Fruit fly (Drosophila melanogaster) whole organism, embryonic: Measurements from ENCODE around the gene Acph-1.

Source experiments
- CG10267 ChIP-seq: fragments of 200-800 bp; sonication (Bioruptor generic); optimal IDR thresholded peaks from 2 replicates; lab custom pipeline; 2018; ENCODE audit warnings: missing biosample characterization, mild to moderate bottlenecking, missing genetic modification characterization, moderate library complexity
- CG1603 ChIP-seq: fragments of 200-800 bp; sonication (Bioruptor generic); optimal IDR thresholded peaks from 2 replicates; lab custom pipeline; 2019; ENCODE audit warnings: missing biosample characterization, mild to moderate bottlenecking, missing genetic modification characterization, moderate library complexity
- CG16813 ChIP-seq: fragments of 200-800 bp; sonication (Bioruptor generic); IDR thresholded peaks from 3 replicates; pipeline ENCODE4 v1.3.6; 2022; ENCODE audit warnings: missing biosample characterization, missing genetic modification characterization; ENCODE audit not compliant: partially characterized antibody
- CG17568 ChIP-seq: fragments of 200-800 bp; sonication (Bioruptor generic); optimal IDR thresholded peaks from 2 replicates; lab custom pipeline; 2018; ENCODE audit warnings: missing biosample characterization, mild to moderate bottlenecking, missing genetic modification characterization, moderate library complexity
- CG2116 ChIP-seq: fragments of 200-800 bp; sonication (Bioruptor generic); optimal IDR thresholded peaks from 3 replicates; lab custom pipeline; 2018; ENCODE audit warnings: missing biosample characterization, mild to moderate bottlenecking, missing genetic modification characterization
- CG2120 ChIP-seq: fragments of 200-800 bp; sonication (Bioruptor generic); optimal IDR thresholded peaks from 3 replicates; lab custom pipeline; 2016; ENCODE audit warnings: missing biosample characterization, missing genetic modification characterization
- CG2129 ChIP-seq: fragments of 200-800 bp; sonication (Bioruptor generic); IDR thresholded peaks from 2 replicates; pipeline ENCODE4 v1.3.6; 2022; ENCODE audit warnings: missing biosample characterization, missing genetic modification characterization; ENCODE audit not compliant: partially characterized antibody
- CG32532 ChIP-seq: fragments of 200-800 bp; sonication (Bioruptor generic); IDR thresholded peaks from 2 replicates; pipeline ENCODE4 v1.3.6; 2022; ENCODE audit warnings: missing biosample characterization, missing genetic modification characterization
- CG32772 ChIP-seq: fragments of 200-800 bp; sonication (Bioruptor generic); IDR thresholded peaks from 2 replicates; pipeline ENCODE4 v1.3.6; 2022; ENCODE audit warnings: missing biosample characterization, missing genetic modification characterization
- CG3281 ChIP-seq: fragments of 200-800 bp; sonication (Bioruptor generic); optimal IDR thresholded peaks from 3 replicates; lab custom pipeline; 2017; ENCODE audit warnings: missing biosample characterization, mild to moderate bottlenecking, missing genetic modification characterization
- CG4617 ChIP-seq: fragments of 200-800 bp; sonication (Bioruptor generic); optimal IDR thresholded peaks from 3 replicates; lab custom pipeline; 2016; ENCODE audit warnings: missing biosample characterization, missing genetic modification characterization, borderline replicate concordance
- CG6791 ChIP-seq: fragments of 200-800 bp; sonication (Bioruptor generic); IDR thresholded peaks from 3 replicates; pipeline ENCODE4 v1.3.6; 2022; ENCODE audit warnings: missing biosample characterization, missing genetic modification characterization; ENCODE audit not compliant: partially characterized antibody
- CG7963 ChIP-seq: fragments of 200-800 bp; sonication (Bioruptor generic); IDR thresholded peaks from 3 replicates; pipeline ENCODE4 v1.3.6; 2022; ENCODE audit warnings: missing biosample characterization, missing genetic modification characterization; ENCODE audit not compliant: partially characterized antibody
- CG9817 ChIP-seq: fragments of 200-800 bp; sonication (Bioruptor generic); optimal IDR thresholded peaks from 2 replicates; lab custom pipeline; 2018; ENCODE audit warnings: missing biosample characterization, mild to moderate bottlenecking, missing genetic modification characterization, moderate library complexity
- CHES-1-like ChIP-seq: fragments of 200-800 bp; sonication (Bioruptor generic); optimal IDR thresholded peaks from 2 replicates; lab custom pipeline; 2016; ENCODE audit warnings: missing biosample characterization, missing genetic modification characterization
- Chrac-16 ChIP-seq: fragments of 200-800 bp; sonication (Bioruptor generic); optimal IDR thresholded peaks from 3 replicates; lab custom pipeline; 2016; ENCODE audit warnings: missing biosample characterization, missing genetic modification characterization
- D ChIP-seq, 2 experiments: fragments of 200-800 bp in 1 of 2; fragments of >200 bp in 1 of 2; sonication (Bioruptor generic) in 1 of 2; optimal IDR thresholded peaks; 2 replicates in 1 of 2; 3 replicates in 1 of 2; lab custom pipeline; 2017; ENCODE audit warnings: mild to moderate bottlenecking in 1 of 2, missing biosample characterization in 1 of 2, missing genetic modification characterization in 1 of 2, missing genetic modification reagents in 1 of 2
- Dll ChIP-seq: fragments of 200-800 bp; sonication (Bioruptor generic); IDR thresholded peaks from 4 replicates; pipeline ENCODE4 v1.3.6; 2022; ENCODE audit warnings: missing biosample characterization, missing genetic modification characterization; ENCODE audit not compliant: partially characterized antibody
- Dp ChIP-seq: fragments of 200-800 bp; sonication (Bioruptor generic); optimal IDR thresholded peaks from 2 replicates; lab custom pipeline; 2018; ENCODE audit warnings: missing biosample characterization, mild to moderate bottlenecking, missing genetic modification characterization, moderate library complexity
- Elba2 ChIP-seq: fragments of 200-800 bp; sonication (Bioruptor generic); optimal IDR thresholded peaks from 3 replicates; lab custom pipeline; 2016; ENCODE audit warnings: missing biosample characterization, missing genetic modification characterization
- Ets97D ChIP-seq: fragments of 200-800 bp; sonication (Bioruptor generic); optimal IDR thresholded peaks from 3 replicates; lab custom pipeline; 2016; ENCODE audit warnings: missing biosample characterization, missing genetic modification characterization
- GATAe ChIP-seq: fragments of 200-800 bp; sonication (Bioruptor generic); conservative IDR thresholded peaks from 2 replicates; pipeline ENCODE4 v1.3.6; 2022; ENCODE audit warnings: missing biosample characterization, missing genetic modification characterization
- Hey ChIP-seq: fragments of 200-800 bp; sonication (Bioruptor generic); optimal IDR thresholded peaks from 3 replicates; lab custom pipeline; 2018; ENCODE audit warnings: missing biosample characterization, mild to moderate bottlenecking, missing genetic modification characterization
- HmgZ ChIP-seq: fragments of 200-800 bp; sonication (Bioruptor generic); optimal IDR thresholded peaks from 2 replicates; lab custom pipeline; 2018; ENCODE audit warnings: missing biosample characterization, mild to moderate bottlenecking, missing genetic modification characterization
- MBD-R2 ChIP-seq: fragments of 200-800 bp; sonication (Bioruptor generic); IDR thresholded peaks from 2 replicates; pipeline ENCODE4 v1.3.6; 2022; ENCODE audit warnings: missing biosample characterization, missing genetic modification characterization
- MESR4 ChIP-seq: fragments of 200-800 bp; sonication (Bioruptor generic); optimal IDR thresholded peaks from 2 replicates; lab custom pipeline; 2018; ENCODE audit warnings: missing biosample characterization, mild to moderate bottlenecking, missing genetic modification characterization, moderate library complexity
- Meics ChIP-seq: fragments of 200-800 bp; sonication (Bioruptor generic); optimal IDR thresholded peaks from 2 replicates; lab custom pipeline; 2017; ENCODE audit warnings: missing biosample characterization, mild to moderate bottlenecking, missing genetic modification characterization
- Sry-δ ChIP-seq: fragments of 200-800 bp; sonication (Bioruptor generic); optimal IDR thresholded peaks from 2 replicates; lab custom pipeline; 2016; ENCODE audit warnings: missing biosample characterization, missing genetic modification characterization
- Ssrp ChIP-seq: fragments of 200-800 bp; sonication (Bioruptor generic); optimal IDR thresholded peaks from 2 replicates; lab custom pipeline; 2018; ENCODE audit warnings: missing biosample characterization, mild to moderate bottlenecking, missing genetic modification characterization, moderate library complexity
- Trl ChIP-seq, 3 experiments: fragments of >200 bp in 2 of 3; fragments of 200-800 bp in 1 of 3; sonication (Bioruptor generic) in 1 of 3; optimal IDR thresholded peaks; 2 replicates in 1 of 3; 3 replicates in 2 of 3; lab custom pipeline; 2016 to 2017; ENCODE audit warnings: missing biosample characterization in 1 of 3, missing genetic modification characterization in 1 of 3
- amos ChIP-seq: fragments of 200-800 bp; sonication (Bioruptor generic); IDR thresholded peaks from 2 replicates; pipeline ENCODE4 v1.3.6; 2022; ENCODE audit warnings: missing biosample characterization, missing genetic modification characterization; ENCODE audit not compliant: partially characterized antibody
- gfzf ChIP-seq: fragments of 200-800 bp; sonication (Bioruptor generic); optimal IDR thresholded peaks from 2 replicates; lab custom pipeline; 2016; ENCODE audit warnings: missing biosample characterization, mild to moderate bottlenecking, missing genetic modification characterization, moderate library complexity
- hbn ChIP-seq: fragments of 200-800 bp; sonication (Bioruptor generic); IDR thresholded peaks from 2 replicates; pipeline ENCODE4 v1.3.6; 2022; ENCODE audit warnings: missing biosample characterization, missing genetic modification characterization; ENCODE audit not compliant: partially characterized antibody
- inv ChIP-seq: fragments of 200-800 bp; sonication (Bioruptor generic); IDR thresholded peaks from 2 replicates; pipeline ENCODE4 v1.3.6; 2022; ENCODE audit warnings: missing biosample characterization, missing genetic modification characterization; ENCODE audit not compliant: partially characterized antibody
- mld ChIP-seq: fragments of 200-800 bp; sonication (Bioruptor generic); IDR thresholded peaks from 3 replicates; pipeline ENCODE4 v1.3.6; 2022; ENCODE audit warnings: missing biosample characterization, missing genetic modification characterization; ENCODE audit not compliant: partially characterized antibody
- nmo ChIP-seq: fragments of 200-800 bp; sonication (Bioruptor generic); optimal IDR thresholded peaks from 2 replicates; lab custom pipeline; 2018; ENCODE audit warnings: missing biosample characterization, mild to moderate bottlenecking, missing genetic modification characterization, moderate library complexity
- phol ChIP-seq: fragments of 200-800 bp; sonication (Bioruptor generic); optimal IDR thresholded peaks from 3 replicates; lab custom pipeline; 2018; ENCODE audit warnings: missing biosample characterization, mild to moderate bottlenecking, missing genetic modification characterization, moderate library complexity
- pum ChIP-seq: fragments of 200-800 bp; sonication (Bioruptor generic); optimal IDR thresholded peaks from 2 replicates; lab custom pipeline; 2016; ENCODE audit warnings: missing biosample characterization, missing genetic modification characterization
- pzg ChIP-seq: fragments of 200-800 bp; sonication (Bioruptor generic); optimal IDR thresholded peaks from 3 replicates; lab custom pipeline; 2018; ENCODE audit warnings: missing biosample characterization, mild to moderate bottlenecking, missing genetic modification characterization, moderate library complexity
- sob ChIP-seq: fragments of 200-800 bp; sonication (Bioruptor generic); IDR thresholded peaks from 2 replicates; pipeline ENCODE4 v1.3.6; 2022; ENCODE audit warnings: missing biosample characterization, missing genetic modification characterization
- tin ChIP-seq: fragments of 200-800 bp; sonication (Bioruptor generic); optimal IDR thresholded peaks from 3 replicates; lab custom pipeline; 2016; ENCODE audit warnings: missing biosample characterization, missing genetic modification characterization
- trem ChIP-seq: fragments of 200-800 bp; optimal IDR thresholded peaks from 3 replicates; lab custom pipeline; 2019; ENCODE audit warnings: missing biosample characterization, mild to moderate bottlenecking, missing genetic modification characterization, moderate library complexity
- unc-4 ChIP-seq: fragments of 200-800 bp; sonication (Bioruptor generic); IDR thresholded peaks from 2 replicates; pipeline ENCODE4 v1.3.6; 2022; ENCODE audit warnings: missing biosample characterization, missing genetic modification characterization; ENCODE audit not compliant: partially characterized antibody
- zen2 ChIP-seq: fragments of 200-800 bp; sonication (Bioruptor generic); IDR thresholded peaks from 3 replicates; pipeline ENCODE4 v1.3.6; 2022; ENCODE audit warnings: missing biosample characterization, missing genetic modification characterization; ENCODE audit not compliant: partially characterized antibody

Acph-1 gene

dm6 chr3R:29997607-29998236, 4.5 kb upstream of the Acph-1 start, which contains the start of the genes CG15525 and CG11504 (continued):
- TF ChIP-seq Elba2 (GFP tag; lab: Kevin White, UChicago) = peak; percentile 6
- no peak for TF ChIP-seq D (optimal IDR thresholded peaks at IDR 0.05; lab: Kevin White, UChicago)
- no peak for TF ChIP-seq D (GFP tag; optimal IDR thresholded peaks at IDR 0.05; lab: Kevin White, UChicago)
- TF ChIP-seq tin (GFP tag; lab: Kevin White, UChicago) = peak; percentile 41
- peak; percentile 75 for TF ChIP-seq CG2120 (GFP tag; lab: Kevin White, UChicago)
- peak; percentile 64 for TF ChIP-seq CHES-1-like (GFP tag; lab: Kevin White, UChicago)
- TF ChIP-seq Meics (GFP tag; lab: Kevin White, UChicago) = peak; percentile 100
- peak; percentile 67 for TF ChIP-seq sob

- TF ChIP-seq hbn (peak; percentile 72), MESR4 (peak; percentile 71), Sry-δ (GFP tag; lab: Kevin White, UChicago) (peak; percentile 94), CG17568 (GFP tag; lab: Kevin White, UChicago) (no peak), CG32532 (GFP tag; lab: Robert Waterston, UW) (no peak), CG3281 (GFP tag; lab: Kevin White, UChicago) (no peak), inv (GFP tag; lab: Robert Waterston, UW) (peak; percentile 66; the same call in 1 of the 2 replicates), Ssrp (tag; lab: Kevin White, UChicago) (no peak), CG10267 (tag; lab: Kevin White, UChicago) (peak; percentile 2), CG16813 (GFP tag; lab: Robert Waterston, UW) (peak; percentile 69), nmo (GFP tag; lab: Kevin White, UChicago) (peak; percentile 20), Dll (GFP tag; lab: Robert Waterston, UW) (peak; percentile 73), pzg (GFP tag; lab: Kevin White, UChicago) (peak; percentile 74), pum (GFP tag; lab: Kevin White, UChicago) (no peak), Dp (peak; percentile 67), CG1603 (tag; lab: Kevin White, UChicago) (peak; percentile 31), gfzf (GFP tag; lab: Kevin White, UChicago) (peak; percentile 67), mld (GFP tag; lab: Robert Waterston, UW) (no peak), CG6791 (GFP tag; lab: Robert Waterston, UW) (peak; percentile 88), CG4617 (GFP tag; lab: Kevin White, UChicago) (peak; percentile 81), CG7963 (GFP tag; lab: Robert Waterston, UW) (peak; percentile 71; the same call in 2 of the 3 replicates), CG32772 (GFP tag; lab: Robert Waterston, UW) (no peak; the same call in 1 of the 2 replicates), HmgZ (tag; lab: Kevin White, UChicago) (peak; percentile 33), phol (tag; lab: Kevin White, UChicago) (peak; percentile 63), CG2129 (GFP tag; lab: Robert Waterston, UW) (peak; percentile 22; the same call in 1 of the 2 replicates), unc-4 (GFP tag; lab: Robert Waterston, UW) (peak; percentile 77), Ets97D (GFP tag; lab: Kevin White, UChicago) (no peak), CG2116 (GFP tag; lab: Kevin White, UChicago) (peak; percentile 92), Meics (GFP tag; lab: Kevin White, UChicago) (peak; percentile 92), Trl (optimal IDR thresholded peaks at IDR 0.05; lab: Kevin White, UChicago) (no peak), Trl (GFP tag; optimal IDR thresholded peaks at IDR 0.05; lab: Kevin White, UChicago) (peak; percentile 9), MBD-R2 (peak; percentile 94), CG9817 (tag; lab: Kevin White, UChicago) (no peak), amos (GFP tag; lab: Robert Waterston, UW) (peak; percentile 78), Chrac-16 (GFP tag; lab: Kevin White, UChicago) (no peak), GATAe (no peak), Hey (tag; lab: Kevin White, UChicago) (no peak), trem (tag; lab: Kevin White, UChicago) (peak; percentile 33), zen2 (GFP tag; lab: Robert Waterston, UW) (peak; percentile 48; the same call in 1 of the 3 replicates)
Observed at dm6 chr3R:29995035-29995434, 1.8 kb upstream of the Acph-1 start, which contains the start of the genes CG7903 and Sas-6. Gene CG7903, minus strand, starts transcription at chr3R:29995231. Gene Sas-6, plus strand, starts transcription at chr3R:29995357.
